Worm (Caenorhabditis elegans) whole organism, dauer: Measurements from ENCODE around the gene F14H12.2.
"Not testable (repeated sequence)": the region's sequence is repeated elsewhere in the genome, so short reads cannot be mapped to it uniquely, and the experiment has no call there.

ENCODE experiments used
- unc-62 ChIP-seq: sonication (generic microtip); optimal IDR thresholded peaks from 2 replicates; lab custom pipeline; 2017; ENCODE audit warnings: missing biosample characterization, missing genetic modification reagents, missing genetic modification characterization

The F14H12.2 gene

DNA sequence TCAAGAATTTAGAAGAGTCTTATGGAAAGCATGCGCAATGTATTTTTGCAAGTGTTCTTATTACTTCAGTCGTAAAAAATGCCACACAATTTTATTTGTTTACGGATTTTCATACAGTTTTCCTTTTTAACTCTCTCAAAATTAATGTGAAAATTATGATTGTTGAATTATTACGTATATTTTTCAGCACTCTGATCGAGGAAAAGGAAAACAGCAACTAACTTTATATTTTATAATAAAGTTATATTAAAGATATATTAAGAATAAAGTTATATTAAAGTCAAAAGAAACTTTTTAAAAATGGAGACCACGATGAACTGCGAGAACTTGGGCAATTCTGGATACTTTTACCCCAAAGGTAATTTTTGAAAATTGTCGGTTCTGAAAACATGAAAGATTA, at the start of gene F14H12.2:
TSS of gene F14H12.2 (plus strand) at position 301 of the 400 bp plus-strand sequence.
- no peak for TF ChIP-seq unc-62 (GFP tag; lab: Kevin White, UChicago)

DNA sequence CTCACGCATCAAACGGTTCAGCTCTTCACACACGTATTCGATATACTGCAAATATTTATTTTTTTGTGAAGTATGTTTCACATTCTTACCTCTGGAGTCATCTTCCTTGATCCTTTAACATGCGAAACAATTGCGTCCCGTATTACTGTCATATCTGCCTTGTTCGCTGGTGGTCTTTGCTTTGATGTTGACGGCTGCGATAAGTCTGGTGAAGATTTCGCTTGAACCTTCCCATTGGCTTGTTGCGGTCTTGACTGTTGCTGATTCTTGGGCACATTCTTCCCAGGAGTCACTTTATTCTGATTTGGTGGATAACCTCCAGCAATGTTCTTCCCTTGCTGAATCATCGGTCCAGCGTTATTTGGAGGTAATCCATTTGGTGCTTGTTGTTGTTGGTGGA, 47.1 kb upstream of the F14H12.2 start:
- TF ChIP-seq unc-62 (GFP tag; lab: Kevin White, UChicago) = no peak

- no peak for TF ChIP-seq unc-62 (GFP tag; lab: Kevin White, UChicago)
These were observed 43.4 kb upstream of the F14H12.2 start, which contains the start of gene pqn-15 for ce11 chrX:4306861-4307260. TSS of gene pqn-15 (minus strand) at chrX:4306961.

DNA sequence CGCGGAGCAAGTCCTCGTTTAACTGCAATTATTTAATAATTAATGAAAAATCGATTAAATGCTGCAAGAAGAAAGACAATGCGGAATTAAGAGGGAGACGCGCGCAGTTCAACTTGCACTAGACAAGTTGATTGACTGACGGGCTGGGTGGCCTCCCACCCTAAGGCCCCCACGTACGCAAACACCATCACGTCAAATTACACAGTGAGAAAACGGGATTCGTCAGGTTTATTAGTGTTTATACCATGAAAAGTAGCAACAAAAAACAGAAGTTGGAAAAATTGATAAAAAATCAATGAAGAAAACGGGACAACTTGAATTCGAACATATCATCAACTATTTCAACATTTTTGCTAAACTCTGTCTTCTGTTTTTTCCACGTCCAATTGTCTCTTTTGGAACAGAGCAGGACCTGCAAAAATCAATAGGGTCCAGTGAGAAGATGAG, 42.7 kb upstream of the F14H12.2 start:
- no peak for TF ChIP-seq unc-62 (GFP tag; lab: Kevin White, UChicago)

DNA sequence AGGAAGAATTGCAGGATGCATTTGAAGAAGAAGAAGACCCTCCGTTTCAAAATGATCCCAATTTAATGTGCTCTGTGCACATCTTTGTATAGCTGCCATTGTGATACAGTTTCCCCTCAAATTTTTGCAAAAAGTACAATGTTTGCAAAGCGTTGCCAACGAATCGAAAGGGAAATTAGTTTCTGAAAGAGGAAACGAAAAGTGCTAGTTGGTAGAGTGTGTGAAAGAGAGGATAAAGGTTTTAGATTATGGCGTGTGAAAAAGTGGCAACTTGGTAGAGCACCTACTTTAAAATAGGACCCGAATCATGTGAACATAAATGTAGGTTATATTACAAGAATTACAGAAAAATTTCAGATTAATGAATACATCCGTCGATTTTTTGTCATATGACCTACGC, 38.6 kb upstream of the F14H12.2 start, which contains the start of gene C52B9.8:
TSS of gene C52B9.8 (minus strand) at position 101 of the 400 bp plus-strand sequence.
- no peak for TF ChIP-seq unc-62 (GFP tag; lab: Kevin White, UChicago)

ce11 chrX:4314939-4315338, 35.4 kb upstream of the F14H12.2 start:
- TF ChIP-seq unc-62 (GFP tag; lab: Kevin White, UChicago) = no peak

DNA sequence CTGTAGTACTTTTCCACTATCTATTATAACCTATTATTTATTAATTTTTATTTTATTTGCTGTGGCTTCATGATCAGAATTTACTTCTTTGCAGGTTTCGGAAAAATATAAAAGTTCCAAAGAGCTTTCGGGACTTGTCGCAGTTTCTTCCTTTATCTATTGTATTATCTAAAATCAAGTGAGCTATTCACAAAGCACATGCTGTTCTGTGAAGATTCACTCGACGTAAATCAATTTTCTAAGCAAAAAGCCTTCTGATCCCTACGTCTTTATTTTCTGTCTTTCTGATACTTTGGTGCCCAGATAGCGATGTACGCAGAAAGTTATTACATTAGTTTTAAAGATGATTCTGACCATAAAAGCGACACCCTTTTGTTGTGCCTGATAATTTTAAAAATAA, 33.2 kb upstream of the F14H12.2 start:
- TF ChIP-seq unc-62 (GFP tag; lab: Kevin White, UChicago) = no peak

- TF ChIP-seq unc-62 (GFP tag; lab: Kevin White, UChicago) = no peak
These were observed 29.7 kb upstream of the F14H12.2 start, which contains the start of gene dop-6 for ce11 chrX:4320563-4320962. TSS of gene dop-6 (plus strand) at chrX:4320863.

- TF ChIP-seq unc-62 (GFP tag; lab: Kevin White, UChicago) = no peak
These were observed 27.3 kb upstream of the F14H12.2 start for ce11 chrX:4322847-4323455.

DNA sequence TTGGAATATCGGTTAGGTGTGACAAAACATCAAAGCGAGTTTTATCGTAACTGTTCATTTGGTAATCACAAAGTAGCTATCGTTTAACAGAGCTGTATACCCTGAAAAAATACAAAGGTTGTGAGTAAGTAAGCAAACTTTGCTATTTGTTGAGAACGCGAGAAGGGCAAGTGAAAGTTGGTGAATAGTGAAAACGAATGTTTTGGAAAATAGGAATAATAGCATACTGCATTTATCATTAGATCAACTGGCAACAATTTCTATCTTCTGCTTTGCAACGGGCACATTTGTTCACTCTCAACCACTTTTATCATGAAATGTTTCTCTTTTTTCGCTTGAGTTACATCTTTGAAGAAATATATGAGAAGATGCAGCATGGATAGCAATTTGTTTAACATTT, 21.5 kb upstream of the F14H12.2 start, which contains the start of gene C24A8.5:
TSS of gene C24A8.5 (minus strand) at position 101 of the 400 bp plus-strand sequence.
- no peak for TF ChIP-seq unc-62 (GFP tag; lab: Kevin White, UChicago)

- not testable (repeated sequence) for TF ChIP-seq unc-62 (GFP tag; lab: Kevin White, UChicago)
These were observed 18.0 kb upstream of the F14H12.2 start, which contains the start of gene C24A8.6 for ce11 chrX:4332305-4332704. TSS of gene C24A8.6 (minus strand) at chrX:4332405.

ce11 chrX:4335950-4336349, 14.3 kb upstream of the F14H12.2 start, which contains the start of gene cst-2:
TSS of gene cst-2 (minus strand) at chrX:4336050.
- TF ChIP-seq unc-62 (GFP tag; lab: Kevin White, UChicago) = not testable (repeated sequence)

DNA sequence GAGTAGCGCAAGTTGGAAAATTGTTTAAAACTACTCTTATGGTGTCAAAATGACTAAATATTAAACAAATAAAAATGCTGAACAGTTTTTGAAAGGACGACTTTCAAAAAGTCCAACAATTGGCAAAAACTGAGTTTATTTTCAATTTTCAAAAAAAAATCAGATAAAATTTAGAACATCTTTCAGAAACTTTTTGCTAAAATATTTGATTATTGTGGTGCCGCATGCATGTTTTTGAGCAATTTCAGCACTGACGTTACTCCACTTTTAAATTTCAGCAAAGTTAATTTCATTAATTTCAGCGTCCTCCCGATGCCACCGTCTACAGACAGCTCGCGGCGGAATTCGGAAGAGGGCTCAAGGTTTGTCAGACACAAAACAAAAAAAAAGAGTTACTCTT, 11.0 kb upstream of the F14H12.2 start, which contains the start of gene cst-1:
TSS of gene cst-1 (plus strand) at position 301 of the 400 bp plus-strand sequence.
- TF ChIP-seq unc-62 (GFP tag; lab: Kevin White, UChicago) = not testable (repeated sequence)

ce11 chrX:4342730-4343129, 7.6 kb upstream of the F14H12.2 start:
- TF ChIP-seq unc-62 (GFP tag; lab: Kevin White, UChicago) = no peak

- TF ChIP-seq unc-62 (GFP tag; lab: Kevin White, UChicago) = no peak
These were observed 6.4 kb upstream of the F14H12.2 start, which contains the start of gene F14H12.3 for ce11 chrX:4343915-4344314. TSS of gene F14H12.3 (plus strand) at chrX:4344215.

- no peak for TF ChIP-seq unc-62 (GFP tag; lab: Kevin White, UChicago)
These were observed 3.0 kb downstream of the F14H12.2 start, which contains the start of gene col-165 for ce11 chrX:4353318-4353717. TSS of gene col-165 (plus strand) at chrX:4353618.

DNA sequence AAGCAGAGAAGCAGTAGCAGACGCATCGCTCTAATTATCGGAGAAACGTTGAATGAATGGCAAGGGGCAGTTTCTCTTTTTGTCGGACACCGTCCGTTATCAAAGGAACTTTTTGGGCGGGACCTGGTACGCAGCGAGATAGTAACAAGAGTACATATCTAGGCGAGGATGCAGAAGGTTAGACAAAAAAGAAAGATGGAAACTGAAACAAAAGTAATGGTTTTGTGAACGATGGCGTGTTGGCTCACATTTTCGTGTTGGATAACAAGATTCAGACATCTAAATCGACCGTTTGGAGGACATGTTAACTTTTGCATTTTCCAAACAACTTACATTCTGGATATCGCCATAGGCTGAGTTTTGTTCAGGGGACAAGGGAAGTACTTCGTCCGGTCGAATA, 7.2 kb downstream of the F14H12.2 start, which contains the start of gene F14H12.6:
TSS of gene F14H12.6 (minus strand) at position 101 of the 400 bp plus-strand sequence.
- TF ChIP-seq unc-62 (GFP tag; lab: Kevin White, UChicago) = no peak
